Fruit fly (Drosophila melanogaster) whole organism, adult: ENCODE results near the gene CG18135.

Experiments
- CG11617 ChIP-seq: fragments of 200-800 bp; sonication (Bioruptor generic); optimal IDR thresholded peaks from 2 replicates; lab custom pipeline; 2017; ENCODE audit warnings: mild to moderate bottlenecking, missing biosample characterization, missing genetic modification reagents, missing genetic modification characterization
- CG12768 ChIP-seq: fragments of 200-800 bp; sonication (Bioruptor generic); optimal IDR thresholded peaks from 2 replicates; lab custom pipeline; 2017; ENCODE audit warnings: missing biosample characterization, missing genetic modification characterization, mild to moderate bottlenecking, moderate library complexity, missing genetic modification reagents
- CG14711 ChIP-seq: fragments of 200-800 bp; sonication (Bioruptor generic); optimal IDR thresholded peaks from 2 replicates; lab custom pipeline; 2018; ENCODE audit warnings: missing biosample characterization, mild to moderate bottlenecking, missing genetic modification characterization, moderate library complexity
- CG1620 ChIP-seq: fragments of 200-800 bp; sonication (Bioruptor generic); optimal IDR thresholded peaks from 2 replicates; lab custom pipeline; 2016; ENCODE audit warnings: missing biosample characterization, missing genetic modification characterization
- CG33017 ChIP-seq: fragments of 200-800 bp; sonication (Bioruptor generic); optimal IDR thresholded peaks from 2 replicates; lab custom pipeline; 2018; ENCODE audit warnings: missing biosample characterization, mild to moderate bottlenecking, missing genetic modification characterization, moderate library complexity
- CG5204 ChIP-seq: fragments of 200-800 bp; sonication (Bioruptor generic); optimal IDR thresholded peaks from 2 replicates; lab custom pipeline; 2016; ENCODE audit warnings: missing biosample characterization, missing genetic modification characterization
- CG7045 ChIP-seq: fragments of 200-800 bp; sonication (Bioruptor generic); optimal IDR thresholded peaks from 2 replicates; lab custom pipeline; 2017; ENCODE audit warnings: missing biosample characterization, mild to moderate bottlenecking, missing genetic modification characterization
- CG7101 ChIP-seq: fragments of 200-800 bp; sonication (Bioruptor generic); optimal IDR thresholded peaks from 2 replicates; lab custom pipeline; 2018; ENCODE audit warnings: missing biosample characterization, mild to moderate bottlenecking, missing genetic modification characterization, moderate library complexity
- Clk ChIP-seq: fragments of 200-800 bp; sonication (Bioruptor generic); optimal IDR thresholded peaks from 2 replicates; lab custom pipeline; 2017; ENCODE audit warnings: missing biosample characterization, missing genetic modification characterization
- Crg-1 ChIP-seq: fragments of 200-800 bp; sonication (Bioruptor generic); optimal IDR thresholded peaks from 2 replicates; lab custom pipeline; 2016; ENCODE audit warnings: missing biosample characterization, missing genetic modification characterization
- Hr96 ChIP-seq: fragments of 200-800 bp; sonication (Bioruptor generic); optimal IDR thresholded peaks from 2 replicates; lab custom pipeline; 2016; ENCODE audit warnings: missing biosample characterization, missing genetic modification characterization
- Mnt ChIP-seq: fragments of 200-800 bp; sonication (Bioruptor generic); optimal IDR thresholded peaks from 2 replicates; lab custom pipeline; 2016; ENCODE audit warnings: missing biosample characterization, mild to moderate bottlenecking, missing genetic modification characterization
- bab1 ChIP-seq: fragments of 200-800 bp; sonication (Bioruptor generic); optimal IDR thresholded peaks from 3 replicates; lab custom pipeline; 2019; ENCODE audit warnings: missing biosample characterization, mild to moderate bottlenecking, missing genetic modification characterization, moderate library complexity
- cic ChIP-seq: fragments of 200-800 bp; sonication (Bioruptor generic); optimal IDR thresholded peaks from 2 replicates; lab custom pipeline; 2017; ENCODE audit warnings: missing biosample characterization, mild to moderate bottlenecking, missing genetic modification characterization, moderate library complexity
- cnc ChIP-seq, 2 experiments: fragments of >200 bp; optimal IDR thresholded peaks; 2 replicates each; lab custom pipeline; 2017
- kay ChIP-seq: fragments of 200-800 bp; sonication (Bioruptor generic); peaks from one replicate; lab custom pipeline; 2016; ENCODE audit warnings: missing biosample characterization, missing genetic modification characterization, borderline replicate concordance
- ovo ChIP-seq: fragments of 200-800 bp; sonication (Bioruptor generic); optimal IDR thresholded peaks from 2 replicates; lab custom pipeline; 2016; ENCODE audit warnings: missing biosample characterization, missing genetic modification characterization
- pad ChIP-seq: fragments of 200-800 bp; sonication (Bioruptor generic); optimal IDR thresholded peaks from 3 replicates; lab custom pipeline; 2017; ENCODE audit warnings: missing biosample characterization, missing genetic modification characterization, mild to moderate bottlenecking, moderate library complexity, missing genetic modification reagents
- tj ChIP-seq: fragments of 200-800 bp; sonication (Bioruptor generic); optimal IDR thresholded peaks from 3 replicates; lab custom pipeline; 2017; ENCODE audit warnings: missing biosample characterization, mild to moderate bottlenecking, missing genetic modification characterization, moderate library complexity
- toe ChIP-seq: fragments of 200-800 bp; sonication (Bioruptor generic); optimal IDR thresholded peaks from 2 replicates; lab custom pipeline; 2016; ENCODE audit warnings: missing biosample characterization, missing genetic modification characterization

The CG18135 gene

DNA sequence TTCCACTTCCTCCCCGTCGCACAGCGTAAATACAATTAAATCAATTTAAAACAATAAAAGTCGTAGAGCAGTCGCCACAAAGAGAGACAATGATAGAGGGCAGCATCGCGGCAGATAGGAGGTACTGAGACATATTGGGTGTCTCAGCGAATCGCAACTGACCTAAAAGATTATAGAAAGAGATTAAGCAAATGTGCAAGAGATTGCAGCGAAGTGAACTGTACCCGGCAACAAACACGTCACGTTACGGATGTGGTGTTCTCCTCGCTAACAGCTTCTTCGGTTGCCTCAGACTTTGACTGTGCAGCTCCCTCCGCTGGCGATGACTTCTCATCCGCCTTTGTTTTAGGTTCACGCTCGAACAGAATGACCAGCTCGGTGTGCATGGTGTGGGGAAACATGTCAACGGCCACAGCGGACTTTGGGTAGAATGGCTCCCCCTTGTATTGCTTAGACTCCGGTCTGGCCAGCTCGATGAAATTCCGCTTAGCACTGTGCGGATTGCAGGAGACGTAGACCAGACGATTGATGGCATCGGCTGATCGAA lies 274 bp upstream of the CG18135 start:
- peak; percentile 9 for TF ChIP-seq tj
- no peak for TF ChIP-seq CG11617 (GFP tag; lab: Kevin White, UChicago)

DNA sequence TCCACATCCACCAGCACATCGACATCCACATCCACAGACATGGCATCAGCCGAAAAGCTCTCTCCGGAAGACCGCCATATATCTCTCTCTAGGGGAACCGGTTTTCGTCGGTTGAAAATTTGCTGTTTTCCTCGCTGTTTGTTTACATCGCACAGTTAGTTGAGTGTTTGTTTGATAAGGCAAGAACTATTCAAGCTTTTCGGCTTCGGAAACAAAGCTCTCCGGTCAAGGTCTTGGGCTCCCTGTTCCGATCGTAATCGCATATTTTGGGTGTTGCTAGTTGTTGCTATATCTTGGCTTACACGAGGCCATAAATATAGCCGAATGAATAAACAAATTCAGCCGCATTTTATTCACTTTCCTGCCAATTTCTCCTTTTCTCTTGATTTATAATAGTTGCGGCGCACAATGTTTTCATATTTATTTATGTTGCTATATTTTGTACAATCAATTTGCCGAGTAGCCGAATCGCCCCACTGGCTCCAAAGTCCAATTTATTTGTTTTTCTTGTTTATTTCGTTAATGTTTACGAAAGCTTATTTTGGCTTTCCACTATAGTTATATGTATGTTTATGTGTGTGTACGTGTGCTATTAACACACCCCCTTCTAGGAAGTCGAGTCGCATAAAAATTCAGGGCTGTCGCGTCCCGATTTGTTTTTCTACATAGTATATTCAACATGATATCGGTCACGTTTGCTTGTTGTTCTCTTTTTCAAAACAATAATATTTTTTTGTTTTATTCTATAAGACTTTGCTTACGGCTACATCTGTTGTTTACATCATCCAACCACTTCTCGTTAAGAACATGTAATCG lies 1.1 kb downstream of the CG18135 start:
- no peak for TF ChIP-seq Crg-1 (GFP tag; lab: Kevin White, UChicago)
- TF ChIP-seq pad, result peak; percentile 34
- peak; percentile 37 for TF ChIP-seq CG12768
- peak; percentile 88 for TF ChIP-seq bab1 (GFP tag; lab: Kevin White, UChicago)
- peak; percentile 94 for TF ChIP-seq kay
- no peak for TF ChIP-seq Mnt (GFP tag; lab: Kevin White, UChicago)
- TF ChIP-seq cic (GFP tag; lab: Kevin White, UChicago), result peak; percentile 69
- TF ChIP-seq Hr96 (GFP tag; lab: Kevin White, UChicago), result peak; percentile 43
- peak; percentile 23 for TF ChIP-seq CG11617 (GFP tag; lab: Kevin White, UChicago)
- no peak for TF ChIP-seq CG1620 (GFP tag; lab: Kevin White, UChicago)
- TF ChIP-seq toe (GFP tag; lab: Kevin White, UChicago), result peak; percentile 27
- peak; percentile 81 for TF ChIP-seq tj
- peak; percentile 61 for TF ChIP-seq CG14711 (tag; lab: Kevin White, UChicago)
- TF ChIP-seq ovo (GFP tag; lab: Kevin White, UChicago), result no peak
- peak; percentile 52 for TF ChIP-seq CG7045 (GFP tag; lab: Kevin White, UChicago)
- TF ChIP-seq cnc (optimal IDR thresholded peaks at IDR 0.05; lab: Kevin White, UChicago), result no peak
- no peak for TF ChIP-seq Clk (GFP tag; lab: Kevin White, UChicago)
- TF ChIP-seq CG7101 (tag; lab: Kevin White, UChicago), result peak; percentile 20
- TF ChIP-seq CG5204, result peak; percentile 13
- TF ChIP-seq CG33017 (tag; lab: Kevin White, UChicago), result no peak

dm6 chr3L:18996030-18996773 lies 1.9 kb downstream of the CG18135 start:
- TF ChIP-seq CG14711 (tag; lab: Kevin White, UChicago) (peak; percentile 34), pad (no peak), tj (peak; percentile 11), CG11617 (GFP tag; lab: Kevin White, UChicago) (peak; percentile 44), ovo (GFP tag; lab: Kevin White, UChicago) (peak; percentile 40), CG5204 (peak; percentile 57), toe (GFP tag; lab: Kevin White, UChicago) (peak; percentile 55), cic (GFP tag; lab: Kevin White, UChicago) (peak; percentile 78), CG12768 (no peak), bab1 (GFP tag; lab: Kevin White, UChicago) (no peak), CG7101 (tag; lab: Kevin White, UChicago) (peak; percentile 63), CG7045 (GFP tag; lab: Kevin White, UChicago) (peak; percentile 54), cnc (optimal IDR thresholded peaks at IDR 0.05; lab: Kevin White, UChicago) (no peak), Crg-1 (GFP tag; lab: Kevin White, UChicago) (peak; percentile 13), Hr96 (GFP tag; lab: Kevin White, UChicago) (peak; percentile 17), kay (peak; percentile 35), CG33017 (tag; lab: Kevin White, UChicago) (peak; percentile 9), CG1620 (GFP tag; lab: Kevin White, UChicago) (no peak), Clk (GFP tag; lab: Kevin White, UChicago) (peak; percentile 19), Mnt (GFP tag; lab: Kevin White, UChicago) (peak; percentile 86)

DNA sequence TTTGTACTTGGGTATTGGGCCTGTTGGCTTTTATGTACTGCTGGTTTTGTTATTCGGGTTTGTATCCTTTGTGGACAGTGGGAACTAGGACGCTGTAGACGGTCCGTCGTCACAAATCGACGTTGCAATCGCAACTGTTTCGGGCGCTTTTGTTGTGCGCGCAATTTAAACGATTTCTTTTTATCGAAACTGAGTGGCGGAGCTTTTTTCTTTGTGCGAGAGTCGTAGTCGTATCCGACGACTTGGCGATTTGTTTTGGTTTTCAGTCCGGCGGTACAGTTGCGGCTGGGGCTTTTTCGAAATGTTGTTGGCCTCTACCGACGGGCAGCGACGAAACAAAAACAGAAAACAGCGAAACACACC lies 2.4 kb downstream of the CG18135 start:
- TF ChIP-seq CG7045 (GFP tag; lab: Kevin White, UChicago), result no peak
- TF ChIP-seq Mnt (GFP tag; lab: Kevin White, UChicago), result peak; percentile 53
- TF ChIP-seq Crg-1 (GFP tag; lab: Kevin White, UChicago), result no peak
- TF ChIP-seq toe (GFP tag; lab: Kevin White, UChicago), result no peak
- TF ChIP-seq ovo (GFP tag; lab: Kevin White, UChicago), result peak; percentile 9
- TF ChIP-seq cic (GFP tag; lab: Kevin White, UChicago), result peak; percentile 35
- peak; percentile 19 for TF ChIP-seq tj
- no peak for TF ChIP-seq CG7101 (tag; lab: Kevin White, UChicago)

- peak; percentile 20 for TF ChIP-seq CG33017 (tag; lab: Kevin White, UChicago)
- no peak for TF ChIP-seq pad
- no peak for TF ChIP-seq CG12768
- TF ChIP-seq bab1 (GFP tag; lab: Kevin White, UChicago), result no peak
- TF ChIP-seq tj, result no peak
- TF ChIP-seq kay, result no peak
- no peak for TF ChIP-seq CG1620 (GFP tag; lab: Kevin White, UChicago)
- no peak for TF ChIP-seq ovo (GFP tag; lab: Kevin White, UChicago)
- no peak for TF ChIP-seq CG7101 (tag; lab: Kevin White, UChicago)
- TF ChIP-seq toe (GFP tag; lab: Kevin White, UChicago), result no peak
- TF ChIP-seq CG11617 (GFP tag; lab: Kevin White, UChicago), result no peak
- no peak for TF ChIP-seq Hr96 (GFP tag; lab: Kevin White, UChicago)
- no peak for TF ChIP-seq Crg-1 (GFP tag; lab: Kevin White, UChicago)
- TF ChIP-seq Mnt (GFP tag; lab: Kevin White, UChicago), result peak; percentile 80
- peak; percentile 75 for TF ChIP-seq cic (GFP tag; lab: Kevin White, UChicago)
- TF ChIP-seq cnc (optimal IDR thresholded peaks at IDR 0.05; lab: Kevin White, UChicago), result no peak
These were observed 3.5 kb downstream of the CG18135 start for dm6 chr3L:18994505-18994969.
